Fruit fly (Drosophila melanogaster) whole organism, adult: ENCODE measurements around the gene CNMa.

Experiments used
- CG11617 ChIP-seq: fragments of 200-800 bp; sonication (Bioruptor generic); optimal IDR thresholded peaks from 2 replicates; lab custom pipeline; 2017; ENCODE audit warnings: mild to moderate bottlenecking, missing biosample characterization, missing genetic modification reagents, missing genetic modification characterization
- CG12768 ChIP-seq: fragments of 200-800 bp; sonication (Bioruptor generic); optimal IDR thresholded peaks from 2 replicates; lab custom pipeline; 2017; ENCODE audit warnings: missing biosample characterization, missing genetic modification characterization, mild to moderate bottlenecking, moderate library complexity, missing genetic modification reagents
- CG33017 ChIP-seq: fragments of 200-800 bp; sonication (Bioruptor generic); optimal IDR thresholded peaks from 2 replicates; lab custom pipeline; 2018; ENCODE audit warnings: missing biosample characterization, mild to moderate bottlenecking, missing genetic modification characterization, moderate library complexity
- CG5204 ChIP-seq: fragments of 200-800 bp; sonication (Bioruptor generic); optimal IDR thresholded peaks from 2 replicates; lab custom pipeline; 2016; ENCODE audit warnings: missing biosample characterization, missing genetic modification characterization
- CG7045 ChIP-seq: fragments of 200-800 bp; sonication (Bioruptor generic); optimal IDR thresholded peaks from 2 replicates; lab custom pipeline; 2017; ENCODE audit warnings: missing biosample characterization, mild to moderate bottlenecking, missing genetic modification characterization
- CG7101 ChIP-seq: fragments of 200-800 bp; sonication (Bioruptor generic); optimal IDR thresholded peaks from 2 replicates; lab custom pipeline; 2018; ENCODE audit warnings: missing biosample characterization, mild to moderate bottlenecking, missing genetic modification characterization, moderate library complexity
- Clk ChIP-seq: fragments of 200-800 bp; sonication (Bioruptor generic); optimal IDR thresholded peaks from 2 replicates; lab custom pipeline; 2017; ENCODE audit warnings: missing biosample characterization, missing genetic modification characterization
- Hr96 ChIP-seq: fragments of 200-800 bp; sonication (Bioruptor generic); optimal IDR thresholded peaks from 2 replicates; lab custom pipeline; 2016; ENCODE audit warnings: missing biosample characterization, missing genetic modification characterization
- Mnt ChIP-seq: fragments of 200-800 bp; sonication (Bioruptor generic); optimal IDR thresholded peaks from 2 replicates; lab custom pipeline; 2016; ENCODE audit warnings: missing biosample characterization, mild to moderate bottlenecking, missing genetic modification characterization
- cnc ChIP-seq, 2 experiments: fragments of >200 bp; optimal IDR thresholded peaks; 2 replicates each; lab custom pipeline; 2017
- kay ChIP-seq: fragments of 200-800 bp; sonication (Bioruptor generic); peaks from one replicate; lab custom pipeline; 2016; ENCODE audit warnings: missing biosample characterization, missing genetic modification characterization, borderline replicate concordance
- pad ChIP-seq: fragments of 200-800 bp; sonication (Bioruptor generic); optimal IDR thresholded peaks from 3 replicates; lab custom pipeline; 2017; ENCODE audit warnings: missing biosample characterization, missing genetic modification characterization, mild to moderate bottlenecking, moderate library complexity, missing genetic modification reagents
- tj ChIP-seq: fragments of 200-800 bp; sonication (Bioruptor generic); optimal IDR thresholded peaks from 3 replicates; lab custom pipeline; 2017; ENCODE audit warnings: missing biosample characterization, mild to moderate bottlenecking, missing genetic modification characterization, moderate library complexity
- toe ChIP-seq: fragments of 200-800 bp; sonication (Bioruptor generic); optimal IDR thresholded peaks from 2 replicates; lab custom pipeline; 2016; ENCODE audit warnings: missing biosample characterization, missing genetic modification characterization

DNA sequence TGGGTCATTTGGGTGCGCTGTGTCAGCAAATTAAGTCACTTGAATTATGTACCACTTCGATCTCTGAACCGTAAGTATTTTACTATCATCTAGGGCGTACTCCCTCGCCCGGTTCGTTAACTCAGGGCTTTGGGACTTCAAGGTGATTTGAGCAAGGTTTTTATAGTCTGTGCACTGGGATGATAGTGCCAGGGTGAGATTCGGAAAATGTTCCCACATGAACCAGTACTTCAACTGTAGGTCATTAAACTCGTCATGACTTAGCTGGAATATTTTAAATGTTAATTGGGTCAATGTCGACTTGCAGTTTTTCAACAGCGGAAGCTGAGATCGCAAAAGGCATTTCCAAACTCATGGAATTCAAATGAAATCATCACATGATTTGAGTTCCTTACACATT, at the start of gene CNMa:
- TF ChIP-seq cnc (optimal IDR thresholded peaks at IDR 0.05; lab: Kevin White, UChicago): no peak
- TF ChIP-seq CG7045 (GFP tag; lab: Kevin White, UChicago): no peak
- no peak for TF ChIP-seq CG5204 (GFP tag; lab: Kevin White, UChicago)
- no peak for TF ChIP-seq Mnt (GFP tag; lab: Kevin White, UChicago)
- TF ChIP-seq kay (GFP tag; lab: Kevin White, UChicago): no peak
- TF ChIP-seq Clk (GFP tag; lab: Kevin White, UChicago): no peak
- TF ChIP-seq CG7101 (tag; lab: Kevin White, UChicago): no peak
- TF ChIP-seq Hr96 (GFP tag; lab: Kevin White, UChicago): no peak
- TF ChIP-seq toe (GFP tag; lab: Kevin White, UChicago): no peak
- TF ChIP-seq CG33017: no peak
- TF ChIP-seq CG12768 (GFP tag; lab: Kevin White, UChicago): no peak
- TF ChIP-seq pad (GFP tag; lab: Kevin White, UChicago): no peak
- no peak for TF ChIP-seq tj (GFP tag; lab: Kevin White, UChicago)
- TF ChIP-seq CG11617 (GFP tag; lab: Kevin White, UChicago): no peak
